Worm (Caenorhabditis elegans) whole organism, L4 larva: Measurements from ENCODE around the gene B0228.8.

ENCODE experiments used
- F49E8.2 ChIP-seq: sonication (generic microtip); optimal IDR thresholded peaks from 2 replicates; lab custom pipeline; 2016; ENCODE audit warnings: missing compliant biosample characterization, mild to moderate bottlenecking, missing genetic modification characterization, borderline replicate concordance
- Y105C5A.15 ChIP-seq: fragments of 200-800 bp; sonication (Bioruptor generic); IDR thresholded peaks from 2 replicates; pipeline ENCODE4 v1.3.6; 2022; ENCODE audit warnings: missing genetic modification characterization, missing compliant biosample characterization
- Y75B8A.6 ChIP-seq: fragments of 200-800 bp; sonication (Bioruptor generic); IDR thresholded peaks from 2 replicates; pipeline ENCODE4 v1.3.6; 2022; ENCODE audit warnings: missing genetic modification reagents, missing genetic modification characterization, missing compliant biosample characterization
- ZK337.2 ChIP-seq: fragments of 200-800 bp; sonication (Bioruptor generic); IDR thresholded peaks from 2 replicates; pipeline ENCODE4 v1.3.6; 2022; ENCODE audit warnings: missing genetic modification reagents, missing genetic modification characterization, missing compliant biosample characterization
- aha-1 ChIP-seq: fragments of 150-350 bp; peaks from one replicate; lab custom pipeline; 2014; ENCODE audit warnings: missing biosample characterization, missing genetic modification characterization
- arid-1 ChIP-seq: fragments of 200-800 bp; sonication (Bioruptor generic); conservative IDR thresholded peaks from 2 replicates; pipeline ENCODE4 v1.3.6; 2022; ENCODE audit warnings: missing genetic modification reagents, missing genetic modification characterization, missing compliant biosample characterization
- ceh-32 ChIP-seq: sonication (generic microtip); optimal IDR thresholded peaks from 2 replicates; lab custom pipeline; 2016; ENCODE audit warnings: mild to moderate bottlenecking, missing genetic modification characterization, missing compliant biosample characterization; ENCODE audit not compliant: poor library complexity
- ceh-44 ChIP-seq: fragments of 200-800 bp; sonication (Bioruptor generic); IDR thresholded peaks from 2 replicates; pipeline ENCODE4 v1.3.6; 2022; ENCODE audit warnings: missing genetic modification reagents, missing genetic modification characterization, missing compliant biosample characterization
- ceh-82 ChIP-seq: sonication (generic microtip); optimal IDR thresholded peaks from 2 replicates; lab custom pipeline; 2017; ENCODE audit warnings: missing biosample characterization, missing genetic modification characterization
- ces-1 ChIP-seq: fragments of 150-350 bp; sonication (generic microtip); optimal IDR thresholded peaks from 4 replicates; lab custom pipeline; 2014; ENCODE audit warnings: missing biosample characterization, missing genetic modification reagents, missing genetic modification characterization
- daf-19 ChIP-seq: fragments of 200-800 bp; sonication (Bioruptor generic); conservative IDR thresholded peaks from 2 replicates; pipeline ENCODE4 v1.3.6; 2022; ENCODE audit warnings: missing genetic modification characterization, missing compliant biosample characterization
- daf-8 ChIP-seq: fragments of 200-800 bp; sonication (Bioruptor generic); IDR thresholded peaks from 2 replicates; pipeline ENCODE4 v1.3.6; 2022; ENCODE audit warnings: missing genetic modification characterization, missing compliant biosample characterization
- dmd-6 ChIP-seq: fragments of 200-800 bp; sonication (Bioruptor generic); IDR thresholded peaks from 2 replicates; pipeline ENCODE4 v1.3.6; 2022; ENCODE audit warnings: missing genetic modification reagents, missing genetic modification characterization, missing compliant biosample characterization
- dmd-8 ChIP-seq: fragments of 200-800 bp; sonication (Bioruptor generic); IDR thresholded peaks from 2 replicates; pipeline ENCODE4 v1.3.6; 2022; ENCODE audit warnings: missing genetic modification characterization, missing compliant biosample characterization
- dmd-9 ChIP-seq: fragments of 200-800 bp; sonication (Bioruptor generic); IDR thresholded peaks from 2 replicates; pipeline ENCODE4 v1.3.6; 2022; ENCODE audit warnings: missing genetic modification reagents, missing genetic modification characterization, missing compliant biosample characterization
- duxl-1 ChIP-seq: sonication (generic microtip); optimal IDR thresholded peaks from 2 replicates; lab custom pipeline; 2016; ENCODE audit warnings: mild to moderate bottlenecking, missing genetic modification characterization, moderate library complexity, missing compliant biosample characterization; ENCODE audit not compliant: poor library complexity
- dve-1 ChIP-seq: sonication (generic microtip); optimal IDR thresholded peaks from 2 replicates; lab custom pipeline; 2017; ENCODE audit warnings: antibody characterized with exemption, mild to moderate bottlenecking, missing genetic modification characterization, missing compliant biosample characterization; ENCODE audit not compliant: insufficient read depth
- egl-43 ChIP-seq: fragments of 200-800 bp; sonication (Bioruptor generic); IDR thresholded peaks from 2 replicates; pipeline ENCODE4 v1.3.6; 2022; ENCODE audit warnings: missing genetic modification reagents, missing genetic modification characterization, missing compliant biosample characterization
- fkh-10 ChIP-seq: fragments of 150-350 bp; optimal IDR thresholded peaks from 2 replicates; lab custom pipeline; 2014; ENCODE audit warnings: missing biosample characterization, missing genetic modification reagents, missing genetic modification characterization
- fos-1 ChIP-seq: fragments of 150-350 bp; optimal IDR thresholded peaks from 2 replicates; lab custom pipeline; 2014; ENCODE audit warnings: missing biosample characterization, missing genetic modification characterization
- gei-8 ChIP-seq: fragments of 200-800 bp; sonication (Bioruptor generic); optimal IDR thresholded peaks from 2 replicates; lab custom pipeline; 2018; ENCODE audit warnings: mild to moderate bottlenecking, missing genetic modification characterization, missing compliant biosample characterization
- hif-1 ChIP-seq, 2 experiments: sonication (generic microtip); optimal IDR thresholded peaks; 2 replicates each; lab custom pipeline; 2016 to 2017; ENCODE audit warnings: missing compliant biosample characterization in 2 of 2, missing genetic modification characterization in 2 of 2, missing genetic modification reagents in 2 of 2, missing genotype in 2 of 2, mild to moderate bottlenecking in 1 of 2
- jun-1 ChIP-seq: fragments of 150-350 bp; optimal IDR thresholded peaks from 2 replicates; lab custom pipeline; 2014; ENCODE audit warnings: missing biosample characterization, missing genetic modification reagents, missing genetic modification characterization
- lim-7 ChIP-seq: fragments of 200-800 bp; sonication (Bioruptor generic); IDR thresholded peaks from 2 replicates; pipeline ENCODE4 v1.3.6; 2022; ENCODE audit warnings: missing genetic modification characterization, missing compliant biosample characterization
- lin-15B ChIP-seq: fragments of 150-350 bp; sonication (generic microtip); optimal IDR thresholded peaks from 3 replicates; lab custom pipeline; 2014; ENCODE audit warnings: missing biosample characterization, missing genetic modification characterization
- lin-38 ChIP-seq: fragments of 200-800 bp; sonication (Bioruptor generic); IDR thresholded peaks from 2 replicates; pipeline ENCODE4 v1.3.6; 2022; ENCODE audit warnings: missing genetic modification reagents, missing genetic modification characterization, missing compliant biosample characterization
- mdl-1 ChIP-seq, 2 experiments: fragments of 150-350 bp in 1 of 2; sonication (generic microtip) in 1 of 2; optimal IDR thresholded peaks; 2 replicates each; lab custom pipeline; 2014 to 2017; ENCODE audit warnings: missing biosample characterization in 2 of 2, missing genetic modification characterization in 2 of 2
- nhr-10 ChIP-seq: fragments of 150-350 bp; optimal IDR thresholded peaks from 2 replicates; lab custom pipeline; 2014; ENCODE audit warnings: missing biosample characterization, missing genetic modification characterization
- nhr-11 ChIP-seq: fragments of 150-350 bp; optimal IDR thresholded peaks from 2 replicates; lab custom pipeline; 2014; ENCODE audit warnings: missing biosample characterization, missing genetic modification characterization
- nhr-111 ChIP-seq: fragments of 200-800 bp; sonication (Bioruptor generic); optimal IDR thresholded peaks from 2 replicates; lab custom pipeline; 2018; ENCODE audit warnings: mild to moderate bottlenecking, missing genetic modification characterization, missing compliant biosample characterization
- nhr-48 ChIP-seq: sonication (generic microtip); optimal IDR thresholded peaks from 2 replicates; lab custom pipeline; 2016; ENCODE audit warnings: mild to moderate bottlenecking, missing genetic modification characterization, missing compliant biosample characterization
- pha-4 ChIP-seq, 2 experiments: fragments of 150-350 bp in 1 of 2; fragments of 200-800 bp in 1 of 2; sonication (Bioruptor generic) in 1 of 2; IDR thresholded peaks in 1 of 2; optimal IDR thresholded peaks in 1 of 2; 2 replicates each; pipeline versions ENCODE4 v1.3.6 to Lab custom; 2014 to 2022; ENCODE audit warnings: missing genetic modification characterization in 2 of 2, missing genetic modification reagents in 2 of 2, missing biosample characterization in 1 of 2, missing compliant biosample characterization in 1 of 2
- pqm-1 ChIP-seq: sonication (generic microtip); optimal IDR thresholded peaks from 2 replicates; lab custom pipeline; 2017; ENCODE audit warnings: missing biosample characterization, missing genetic modification characterization
- rbr-2 ChIP-seq: sonication (generic microtip); optimal IDR thresholded peaks from 2 replicates; lab custom pipeline; 2016; ENCODE audit warnings: missing genotype, missing genetic modification characterization, missing compliant biosample characterization
- set-16 ChIP-seq: fragments of 200-800 bp; sonication (Bioruptor generic); IDR thresholded peaks from 2 replicates; pipeline ENCODE4 v1.3.6; 2022; ENCODE audit warnings: missing genetic modification reagents, missing genetic modification characterization, missing compliant biosample characterization
- skn-1 ChIP-seq: fragments of 150-350 bp; optimal IDR thresholded peaks from 2 replicates; lab custom pipeline; 2014; ENCODE audit warnings: missing biosample characterization, missing genetic modification characterization
- spr-1 ChIP-seq: sonication (generic microtip); optimal IDR thresholded peaks from 2 replicates; lab custom pipeline; 2016; ENCODE audit warnings: mild to moderate bottlenecking, missing genetic modification characterization, missing compliant biosample characterization
- tag-97 ChIP-seq: fragments of 200-800 bp; sonication (Bioruptor generic); IDR thresholded peaks from 2 replicates; pipeline ENCODE4 v1.3.6; 2022; ENCODE audit warnings: missing genetic modification characterization, missing compliant biosample characterization
- tra-1 ChIP-seq: fragments of 200-800 bp; sonication (Bioruptor generic); IDR thresholded peaks from 2 replicates; pipeline ENCODE4 v1.3.6; 2022; ENCODE audit warnings: missing genetic modification reagents, missing genetic modification characterization, missing compliant biosample characterization
- unc-39 ChIP-seq: sonication (generic microtip); optimal IDR thresholded peaks from 2 replicates; lab custom pipeline; 2017; ENCODE audit warnings: missing biosample characterization, missing genetic modification characterization
- unc-62 ChIP-seq, 3 experiments: fragments of 150-350 bp in 1 of 3; sonication (generic microtip); optimal IDR thresholded peaks in 2 of 3; peaks in 1 of 3; 1 replicate in 1 of 3; 2 replicates in 2 of 3; lab custom pipeline; 2014 to 2017; ENCODE audit warnings: missing biosample characterization in 3 of 3, missing genetic modification characterization in 3 of 3, missing genetic modification reagents in 3 of 3, missing genotype in 1 of 3
- vab-7 ChIP-seq: fragments of 200-800 bp; sonication (Bioruptor generic); IDR thresholded peaks from 2 replicates; pipeline ENCODE4 v1.3.6; 2022; ENCODE audit warnings: missing genetic modification reagents, missing genetic modification characterization, missing compliant biosample characterization
- zfp-3 ChIP-seq: fragments of 200-800 bp; sonication (Bioruptor generic); conservative IDR thresholded peaks from 2 replicates; pipeline ENCODE4 v1.3.6; 2022; ENCODE audit warnings: missing genetic modification reagents, missing genetic modification characterization, missing compliant biosample characterization
- zip-2 ChIP-seq: fragments of 150-350 bp; optimal IDR thresholded peaks from 2 replicates; lab custom pipeline; 2014; ENCODE audit warnings: missing biosample characterization, missing genetic modification characterization

B0228.8 gene

ce11 chrII:7803174-7803573 is 41.8 kb upstream of the B0228.8 start:
- TF ChIP-seq ZK337.2, result no peak
- no peak for TF ChIP-seq gei-8 (GFP tag; lab: Kevin White, UChicago)
- no peak for TF ChIP-seq daf-19 (GFP tag; lab: Robert Waterston, UW)
- TF ChIP-seq fos-1, result no peak
- no peak for TF ChIP-seq nhr-10 (tag; lab: Kevin White, UChicago)
- TF ChIP-seq zfp-3, result no peak
- no peak for TF ChIP-seq lin-38 (GFP tag; lab: Robert Waterston, UW)
- no peak for TF ChIP-seq unc-39 (tag; lab: Kevin White, UChicago)
- TF ChIP-seq egl-43 (GFP tag; lab: Robert Waterston, UW), result no peak
- TF ChIP-seq unc-62 (GFP tag; optimal IDR thresholded peaks at IDR 0.05 in 1 of 2; lab: Kevin White, UChicago), result no peak
- TF ChIP-seq unc-62 (tag; optimal IDR thresholded peaks at IDR 0.05; lab: Kevin White, UChicago), result no peak
- no peak for TF ChIP-seq Y105C5A.15 (GFP tag; lab: Robert Waterston, UW)
- TF ChIP-seq lim-7 (GFP tag; lab: Robert Waterston, UW), result no peak
- no peak for TF ChIP-seq dve-1 (tag; lab: Kevin White, UChicago)
- TF ChIP-seq tra-1 (GFP tag; lab: Robert Waterston, UW), result no peak
- no peak for TF ChIP-seq aha-1
- no peak for TF ChIP-seq tag-97 (GFP tag; lab: Robert Waterston, UW)
- TF ChIP-seq spr-1 (tag; lab: Kevin White, UChicago), result no peak
- no peak for TF ChIP-seq nhr-111 (GFP tag; lab: Kevin White, UChicago)
- no peak for TF ChIP-seq ceh-32 (tag; lab: Kevin White, UChicago)
- no peak for TF ChIP-seq mdl-1 (tag; optimal IDR thresholded peaks at IDR 0.05; lab: Kevin White, UChicago)

- TF ChIP-seq jun-1 (tag; lab: Kevin White, UChicago) (no peak), nhr-11 (tag; lab: Kevin White, UChicago) (no peak), zip-2 (tag; lab: Kevin White, UChicago) (no peak), zfp-3 (no peak), lin-38 (GFP tag; lab: Robert Waterston, UW) (no peak), fkh-10 (GFP tag; lab: Kevin White, UChicago) (no peak), vab-7 (GFP tag; lab: Robert Waterston, UW) (no peak), pqm-1 (tag; lab: Kevin White, UChicago) (no peak), hif-1 (tag; optimal IDR thresholded peaks at IDR 0.05; lab: Kevin White, UChicago) (no peak), duxl-1 (tag; lab: Kevin White, UChicago) (no peak), dmd-6 (GFP tag; lab: Robert Waterston, UW) (no peak), lin-15B (tag; lab: Kevin White, UChicago) (no peak)
Observed at ce11 chrII:7801899-7802298, 40.6 kb upstream of the B0228.8 start.

ce11 chrII:7801255-7801654 is 39.9 kb upstream of the B0228.8 start:
- peak; percentile 52 for TF ChIP-seq pqm-1 (tag; lab: Kevin White, UChicago)
- TF ChIP-seq set-16, result no peak
- TF ChIP-seq ceh-32 (tag; lab: Kevin White, UChicago), result no peak
- peak; percentile 25; the same call in 1 of the 2 replicates for TF ChIP-seq dmd-6 (GFP tag; lab: Robert Waterston, UW)

ce11 chrII:7795299-7795698 is 34.0 kb upstream of the B0228.8 start:
- TF ChIP-seq Y75B8A.6 (GFP tag; lab: Robert Waterston, UW) (no peak), dmd-9 (no peak), ceh-82 (tag; lab: Kevin White, UChicago) (no peak), dmd-8 (no peak), rbr-2 (tag; lab: Kevin White, UChicago) (no peak), nhr-48 (tag; lab: Kevin White, UChicago) (no peak), arid-1 (no peak), pha-4 (GFP tag; IDR thresholded peaks at IDR 0.05; lab: Robert Waterston, UW) (no peak), pha-4 (tag; optimal IDR thresholded peaks at IDR 0.05; lab: Kevin White, UChicago) (no peak), daf-8 (GFP tag; lab: Robert Waterston, UW) (no peak), ces-1 (peak; percentile 40), aha-1 (no peak), F49E8.2 (no peak), skn-1 (tag; lab: Kevin White, UChicago) (no peak), fkh-10 (GFP tag; lab: Kevin White, UChicago) (peak; percentile 10), ceh-44 (no peak)
